Worm (Caenorhabditis elegans) whole organism, midembryonic: ENCODE data around the gene far-5.
"Not testable (repeated sequence)": the region's sequence is repeated elsewhere in the genome, so short reads cannot be mapped to it uniquely, and the experiment has no call there.

ENCODE experiments used
- T22C8.4 ChIP-seq: fragments of 200-800 bp; sonication (Bioruptor generic); IDR thresholded peaks from 2 replicates; pipeline ENCODE4 v1.3.6; 2022; ENCODE audit warnings: missing genetic modification characterization, missing compliant biosample characterization
- klf-2 ChIP-seq: fragments of 200-800 bp; sonication (Bioruptor generic); conservative IDR thresholded peaks from 2 replicates; pipeline ENCODE4 v1.3.6; 2022; ENCODE audit warnings: missing genetic modification reagents, missing genetic modification characterization, missing compliant biosample characterization
- ref-1 ChIP-seq: fragments of 200-800 bp; sonication (Bioruptor generic); conservative IDR thresholded peaks from 2 replicates; pipeline ENCODE4 v1.3.6; 2022; ENCODE audit warnings: missing genetic modification reagents, missing genetic modification characterization, missing compliant biosample characterization
- ztf-29 ChIP-seq: fragments of 200-800 bp; sonication (Bioruptor generic); IDR thresholded peaks from 2 replicates; pipeline ENCODE4 v1.3.6; 2022; ENCODE audit warnings: missing genetic modification reagents, missing genetic modification characterization, missing compliant biosample characterization

ce11 chrV:12967925-12968327 lies 27.4 kb upstream of the far-5 start, which contains the start of gene R186.8:
- TF ChIP-seq T22C8.4 (GFP tag; lab: Robert Waterston, UW); ztf-29; ref-1 (GFP tag; lab: Robert Waterston, UW); klf-2: not testable (repeated sequence)
